5 worm cellular contexts compared by ENCODE assay signal in the genomic region with DNA sequence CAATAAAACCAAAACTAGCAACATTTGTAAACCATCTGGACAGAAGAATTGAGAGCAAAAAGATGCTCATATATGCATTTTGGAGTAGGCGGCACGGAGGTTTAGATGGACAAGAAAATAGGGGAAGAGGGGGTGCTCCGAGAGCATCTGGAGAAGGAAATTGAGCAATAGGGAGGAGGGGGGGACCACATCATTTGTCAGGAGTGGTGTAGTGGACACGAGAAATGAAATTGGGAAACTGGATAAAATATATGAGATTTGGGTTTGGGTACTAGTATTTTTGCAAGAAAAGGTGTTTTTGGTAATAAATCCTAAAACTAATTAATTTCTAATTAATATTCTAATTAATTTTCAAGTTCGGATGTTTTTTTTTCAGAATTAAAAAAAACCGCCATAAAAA.
TF ChIP-seq lines count a peak whose summit lies in the region.

A gene (minus strand): TSS at position 127 of the 400 bp plus-strand sequence.

TF ChIP-seq in whole organism, L1 larva, 84 proteins besides CTCF, POLR2A, EP300 and RAD21:
- TF ChIP-seq lin-14 (GFP tag; optimal IDR thresholded peaks at IDR 0.05; lab: Kevin White, UChicago) (peak; percentile 27), ztf-11 (tag; optimal IDR thresholded peaks at IDR 0.05; lab: Kevin White, UChicago) (no peak)

TF ChIP-seq in whole organism, L2 larva, 48 proteins besides CTCF, POLR2A, EP300 and RAD21:
- TF ChIP-seq nhr-77 (tag; optimal IDR thresholded peaks at IDR 0.05; lab: Kevin White, UChicago) (no peak), unc-55 (GFP tag; optimal IDR thresholded peaks at IDR 0.05; lab: Kevin White, UChicago) (peak; percentile 19)

TF ChIP-seq in whole organism, early embryonic, 17 proteins besides CTCF, POLR2A, EP300 and RAD21:
- TF ChIP-seq hmg-4 (GFP tag; optimal IDR thresholded peaks at IDR 0.05; lab: Kevin White, UChicago): no peak
- TF ChIP-seq ama-1 (optimal IDR thresholded peaks at IDR 0.05; lab: Kevin White, UChicago): no peak
- no peak for TF ChIP-seq F13C5.2 (tag; optimal IDR thresholded peaks at IDR 0.05; lab: Kevin White, UChicago)
- TF ChIP-seq tbx-37 (GFP tag; conservative IDR thresholded peaks at IDR 0.05; lab: Robert Waterston, UW): 0 out of 2 replicates have a peak, but pooled peaks have one; percentile 20
- TF ChIP-seq hnd-1 (tag; optimal IDR thresholded peaks at IDR 0.05; lab: Kevin White, UChicago): no peak
- no peak for TF ChIP-seq tbx-11 (GFP tag; IDR thresholded peaks at IDR 0.05; lab: Robert Waterston, UW)
- TF ChIP-seq tra-4 (tag; optimal IDR thresholded peaks at IDR 0.05; lab: Kevin White, UChicago): no peak
TF ChIP-seq in whole organism, early embryonic: peak in this region for 1.

TF ChIP-seq in whole organism, late embryonic, 69 proteins besides CTCF, POLR2A, EP300 and RAD21:
- peak; percentile 76 for TF ChIP-seq unc-42 (tag; optimal IDR thresholded peaks at IDR 0.05; lab: Kevin White, UChicago)
- no peak for TF ChIP-seq pax-1 (tag; optimal IDR thresholded peaks at IDR 0.05; lab: Kevin White, UChicago)
- no peak for TF ChIP-seq ceh-22 (tag; optimal IDR thresholded peaks at IDR 0.05; lab: Kevin White, UChicago)
- no peak for TF ChIP-seq sdc-2 (tag; optimal IDR thresholded peaks at IDR 0.05; lab: Kevin White, UChicago)
- no peak for TF ChIP-seq dmd-4 (tag; optimal IDR thresholded peaks at IDR 0.05; lab: Kevin White, UChicago; ENCODE audit: borderline replicate concordance)
- TF ChIP-seq pros-1 (tag; optimal IDR thresholded peaks at IDR 0.05; lab: Kevin White, UChicago): no peak
- TF ChIP-seq hlh-8 (tag; optimal IDR thresholded peaks at IDR 0.05; lab: Kevin White, UChicago): peak; percentile 16
- no peak for TF ChIP-seq fkh-6 (tag; optimal IDR thresholded peaks at IDR 0.05; lab: Kevin White, UChicago)

TF ChIP-seq in whole organism, mixed stage, embryonic, 35 proteins besides CTCF, POLR2A, EP300 and RAD21:
- peak; percentile 74 for TF ChIP-seq ces-1 (GFP tag; optimal IDR thresholded peaks at IDR 0.05; lab: Kevin White, UChicago)
- TF ChIP-seq ztf-11 (tag; optimal IDR thresholded peaks at IDR 0.05; lab: Kevin White, UChicago): no peak
